Worm (Caenorhabditis elegans): ENCODE measurements around the gene F53F4.12.

Gene F53F4.12

ce11 chrV:13649730-13650349 is 24.0 kb downstream of the F53F4.12 start, which contains the start of gene H37A05.4:
Gene H37A05.4 (minus strand): TSS chrV:13649780.
- TF ChIP-seq ztf-23 (GFP tag; IDR thresholded peaks at IDR 0.05) (no peak), ztf-29 (GFP tag; IDR thresholded peaks at IDR 0.05) (no peak), T22C8.4 (GFP tag; IDR thresholded peaks at IDR 0.05) (no peak), cog-1 (tag; optimal IDR thresholded peaks at IDR 0.05) (no peak), ref-1 (GFP tag; conservative IDR thresholded peaks at IDR 0.05) (no peak), med-1 (GFP tag; optimal IDR thresholded peaks at IDR 0.05; ENCODE audit: insufficient read depth) (no peak), flt-1 (GFP tag; IDR thresholded peaks at IDR 0.05) (no peak), klf-2 (GFP tag; conservative IDR thresholded peaks at IDR 0.05) (no peak), tab-1 (GFP tag; IDR thresholded peaks at IDR 0.05) (no peak)

ce11 chrV:13650800-13651199 is 25.0 kb downstream of the F53F4.12 start:
- TF ChIP-seq flt-1 (GFP tag; IDR thresholded peaks at IDR 0.05) (no peak), T22C8.4 (GFP tag; IDR thresholded peaks at IDR 0.05) (no peak), ref-1 (GFP tag; conservative IDR thresholded peaks at IDR 0.05) (no peak), ztf-29 (GFP tag; IDR thresholded peaks at IDR 0.05) (no peak), med-1 (GFP tag; optimal IDR thresholded peaks at IDR 0.05; ENCODE audit: insufficient read depth) (no peak), ztf-23 (GFP tag; IDR thresholded peaks at IDR 0.05) (no peak), cog-1 (tag; optimal IDR thresholded peaks at IDR 0.05) (no peak), klf-2 (GFP tag; conservative IDR thresholded peaks at IDR 0.05) (no peak), tab-1 (GFP tag; IDR thresholded peaks at IDR 0.05) (no peak)

- TF ChIP-seq med-1 (GFP tag; optimal IDR thresholded peaks at IDR 0.05; ENCODE audit: insufficient read depth), result no peak
- no peak for TF ChIP-seq ztf-29 (GFP tag; IDR thresholded peaks at IDR 0.05)
These were observed 26.5 kb downstream of the F53F4.12 start for ce11 chrV:13652322-13652721.

ce11 chrV:13653713-13654393 is 28.0 kb downstream of the F53F4.12 start, which contains the start of gene lpin-1:
Gene lpin-1 (minus strand): TSS chrV:13654129.
- TF ChIP-seq flt-1 (GFP tag; IDR thresholded peaks at IDR 0.05), result no peak
- no peak for TF ChIP-seq ztf-29 (GFP tag; IDR thresholded peaks at IDR 0.05)
- no peak for TF ChIP-seq ztf-23 (GFP tag; IDR thresholded peaks at IDR 0.05)
- no peak for TF ChIP-seq cog-1 (tag; optimal IDR thresholded peaks at IDR 0.05)
- TF ChIP-seq med-1 (GFP tag; optimal IDR thresholded peaks at IDR 0.05; ENCODE audit: insufficient read depth), result no peak
- no peak for TF ChIP-seq ref-1 (GFP tag; conservative IDR thresholded peaks at IDR 0.05)
- no peak for TF ChIP-seq klf-2 (GFP tag; conservative IDR thresholded peaks at IDR 0.05)
- no peak for TF ChIP-seq tab-1 (GFP tag; IDR thresholded peaks at IDR 0.05)
- TF ChIP-seq T22C8.4 (GFP tag; IDR thresholded peaks at IDR 0.05), result no peak

- TF ChIP-seq ref-1 (GFP tag; conservative IDR thresholded peaks at IDR 0.05) (no peak), tab-1 (GFP tag; IDR thresholded peaks at IDR 0.05) (no peak), ztf-23 (GFP tag; IDR thresholded peaks at IDR 0.05) (no peak), med-1 (GFP tag; optimal IDR thresholded peaks at IDR 0.05; ENCODE audit: insufficient read depth) (no peak), flt-1 (GFP tag; IDR thresholded peaks at IDR 0.05) (no peak), ztf-29 (GFP tag; IDR thresholded peaks at IDR 0.05) (no peak), cog-1 (tag; optimal IDR thresholded peaks at IDR 0.05) (no peak), klf-2 (GFP tag; conservative IDR thresholded peaks at IDR 0.05) (no peak), T22C8.4 (GFP tag; IDR thresholded peaks at IDR 0.05) (no peak)
These were observed 28.5 kb downstream of the F53F4.12 start for ce11 chrV:13654394-13654792.

ce11 chrV:13655202-13655764 is 29.4 kb downstream of the F53F4.12 start:
- TF ChIP-seq ztf-23 (GFP tag; IDR thresholded peaks at IDR 0.05) (no peak), cog-1 (tag; optimal IDR thresholded peaks at IDR 0.05) (peak; percentile 69)

ce11 chrV:13656346-13657254 is 30.8 kb downstream of the F53F4.12 start:
- TF ChIP-seq flt-1 (GFP tag; IDR thresholded peaks at IDR 0.05), result no peak
- no peak for TF ChIP-seq med-1 (GFP tag; optimal IDR thresholded peaks at IDR 0.05; ENCODE audit: insufficient read depth)
- no peak for TF ChIP-seq T22C8.4 (GFP tag; IDR thresholded peaks at IDR 0.05)
- TF ChIP-seq ztf-23 (GFP tag; IDR thresholded peaks at IDR 0.05), result no peak
- TF ChIP-seq ref-1 (GFP tag; conservative IDR thresholded peaks at IDR 0.05), result no peak
- TF ChIP-seq tab-1 (GFP tag; IDR thresholded peaks at IDR 0.05), result no peak
- TF ChIP-seq ztf-29 (GFP tag; IDR thresholded peaks at IDR 0.05), result no peak
- TF ChIP-seq klf-2 (GFP tag; conservative IDR thresholded peaks at IDR 0.05), result no peak
- no peak for TF ChIP-seq cog-1 (tag; optimal IDR thresholded peaks at IDR 0.05)

- TF ChIP-seq ref-1 (GFP tag; conservative IDR thresholded peaks at IDR 0.05) (no peak), ztf-29 (GFP tag; IDR thresholded peaks at IDR 0.05) (no peak), med-1 (GFP tag; optimal IDR thresholded peaks at IDR 0.05; ENCODE audit: insufficient read depth) (no peak), ztf-23 (GFP tag; IDR thresholded peaks at IDR 0.05) (no peak), flt-1 (GFP tag; IDR thresholded peaks at IDR 0.05) (no peak), klf-2 (GFP tag; conservative IDR thresholded peaks at IDR 0.05) (no peak), tab-1 (GFP tag; IDR thresholded peaks at IDR 0.05) (no peak), cog-1 (tag; optimal IDR thresholded peaks at IDR 0.05) (no peak), T22C8.4 (GFP tag; IDR thresholded peaks at IDR 0.05) (no peak)
These were observed 31.4 kb downstream of the F53F4.12 start for ce11 chrV:13657291-13657690.

- TF ChIP-seq klf-2 (GFP tag; conservative IDR thresholded peaks at IDR 0.05), result no peak
- TF ChIP-seq T22C8.4 (GFP tag; IDR thresholded peaks at IDR 0.05), result no peak
- TF ChIP-seq ztf-23 (GFP tag; IDR thresholded peaks at IDR 0.05), result no peak
- no peak for TF ChIP-seq med-1 (GFP tag; optimal IDR thresholded peaks at IDR 0.05; ENCODE audit: insufficient read depth)
- no peak for TF ChIP-seq tab-1 (GFP tag; IDR thresholded peaks at IDR 0.05)
- TF ChIP-seq ref-1 (GFP tag; conservative IDR thresholded peaks at IDR 0.05), result no peak
- TF ChIP-seq cog-1 (tag; optimal IDR thresholded peaks at IDR 0.05), result no peak
These were observed 32.0 kb downstream of the F53F4.12 start for ce11 chrV:13657841-13658338.

Measured in whole organism, midembryonic.